Fruit fly (Drosophila melanogaster) whole organism, embryonic: ENCODE results near the gene CG2187.
A peak's percentile ranks its signal among the peaks of the same experiment; 100 is the strongest.

ENCODE experiments used
- Atf6 ChIP-seq: fragments of 200-800 bp; sonication (Bioruptor generic); IDR thresholded peaks from 2 replicates; pipeline ENCODE4 v1.3.6; 2022; ENCODE audit warnings: missing biosample characterization, missing genetic modification characterization
- Bteb2 ChIP-seq: fragments of 200-800 bp; sonication (Bioruptor generic); optimal IDR thresholded peaks from 2 replicates; lab custom pipeline; 2016; ENCODE audit warnings: missing biosample characterization, missing genetic modification characterization
- CG11456 ChIP-seq: fragments of 200-800 bp; sonication (Bioruptor generic); IDR thresholded peaks from 3 replicates; pipeline ENCODE4 v1.3.6; 2022; ENCODE audit warnings: missing biosample characterization, missing genetic modification characterization
- CG12299 ChIP-seq: fragments of 200-800 bp; sonication (Bioruptor generic); optimal IDR thresholded peaks from 2 replicates; lab custom pipeline; 2018; ENCODE audit warnings: missing biosample characterization, mild to moderate bottlenecking, missing genetic modification characterization
- CG14710 ChIP-seq: fragments of 200-800 bp; sonication (Bioruptor generic); optimal IDR thresholded peaks from 3 replicates; lab custom pipeline; 2019; ENCODE audit warnings: missing biosample characterization, mild to moderate bottlenecking, missing genetic modification characterization, moderate library complexity
- CG15696 ChIP-seq: fragments of 200-800 bp; sonication (Bioruptor generic); optimal IDR thresholded peaks from 2 replicates; lab custom pipeline; 2019; ENCODE audit warnings: missing biosample characterization, mild to moderate bottlenecking, missing genetic modification characterization, moderate library complexity
- CG17186 ChIP-seq: fragments of 200-800 bp; sonication (Bioruptor generic); optimal IDR thresholded peaks from 3 replicates; lab custom pipeline; 2017; ENCODE audit warnings: missing biosample characterization, missing genetic modification reagents, missing genetic modification characterization
- CG17328 ChIP-seq: fragments of 200-800 bp; sonication (Bioruptor generic); IDR thresholded peaks from 2 replicates; pipeline ENCODE4 v1.3.6; 2022; ENCODE audit warnings: missing biosample characterization, missing genetic modification characterization
- CG17385 ChIP-seq: fragments of 200-800 bp; sonication (Bioruptor generic); optimal IDR thresholded peaks from 3 replicates; lab custom pipeline; 2018; ENCODE audit warnings: missing biosample characterization, mild to moderate bottlenecking, missing genetic modification characterization
- CG18011 ChIP-seq: fragments of 200-800 bp; sonication (Bioruptor generic); optimal IDR thresholded peaks from 2 replicates; lab custom pipeline; 2017; ENCODE audit warnings: missing biosample characterization, missing genetic modification characterization, mild to moderate bottlenecking, moderate library complexity, missing genotype
- CG2120 ChIP-seq: fragments of 200-800 bp; sonication (Bioruptor generic); optimal IDR thresholded peaks from 3 replicates; lab custom pipeline; 2016; ENCODE audit warnings: missing biosample characterization, missing genetic modification characterization
- CG3281 ChIP-seq: fragments of 200-800 bp; sonication (Bioruptor generic); optimal IDR thresholded peaks from 3 replicates; lab custom pipeline; 2017; ENCODE audit warnings: missing biosample characterization, mild to moderate bottlenecking, missing genetic modification characterization
- CG3407 ChIP-seq: fragments of 200-800 bp; sonication (Bioruptor generic); optimal IDR thresholded peaks from 2 replicates; lab custom pipeline; 2018; ENCODE audit warnings: missing biosample characterization, mild to moderate bottlenecking, missing genetic modification characterization
- CG4730 ChIP-seq: fragments of 200-800 bp; sonication (Bioruptor generic); IDR thresholded peaks from 2 replicates; pipeline ENCODE4 v1.3.6; 2022; ENCODE audit warnings: missing biosample characterization, missing genetic modification characterization
- CG7745 ChIP-seq: fragments of 200-800 bp; sonication (Bioruptor generic); optimal IDR thresholded peaks from 2 replicates; lab custom pipeline; 2018; ENCODE audit warnings: missing biosample characterization, mild to moderate bottlenecking, missing genetic modification characterization, moderate library complexity
- CG8359 ChIP-seq: fragments of 200-800 bp; sonication (Bioruptor generic); optimal IDR thresholded peaks from 2 replicates; lab custom pipeline; 2017; ENCODE audit warnings: missing biosample characterization, mild to moderate bottlenecking, missing genetic modification characterization, borderline replicate concordance
- CHES-1-like ChIP-seq: fragments of 200-800 bp; sonication (Bioruptor generic); optimal IDR thresholded peaks from 2 replicates; lab custom pipeline; 2016; ENCODE audit warnings: missing biosample characterization, missing genetic modification characterization
- Doc2 ChIP-seq: fragments of 200-800 bp; sonication (Bioruptor generic); IDR thresholded peaks from 2 replicates; pipeline ENCODE4 v1.3.6; 2022; ENCODE audit warnings: missing biosample characterization, missing genetic modification characterization
- Doc3 ChIP-seq: fragments of 200-800 bp; sonication (Bioruptor generic); IDR thresholded peaks from 3 replicates; pipeline ENCODE4 v1.3.6; 2022; ENCODE audit warnings: missing biosample characterization, missing genetic modification characterization; ENCODE audit not compliant: partially characterized antibody
- E2f1 ChIP-seq: fragments of 200-800 bp; sonication (Bioruptor generic); IDR thresholded peaks from 2 replicates; pipeline ENCODE4 v1.3.6; 2022; ENCODE audit warnings: missing biosample characterization, missing genetic modification characterization
- E2f2 ChIP-seq: fragments of 200-800 bp; sonication (Bioruptor generic); IDR thresholded peaks from 2 replicates; pipeline ENCODE4 v1.3.6; 2022; ENCODE audit warnings: missing biosample characterization, missing genetic modification characterization
- Fer3 ChIP-seq: fragments of 200-800 bp; sonication (Bioruptor generic); optimal IDR thresholded peaks from 2 replicates; lab custom pipeline; 2018; ENCODE audit warnings: missing biosample characterization, mild to moderate bottlenecking, missing genetic modification characterization, moderate library complexity
- MTF-1 ChIP-seq: fragments of 200-800 bp; sonication (Bioruptor generic); optimal IDR thresholded peaks from 2 replicates; lab custom pipeline; 2018; ENCODE audit warnings: missing biosample characterization, mild to moderate bottlenecking, missing genetic modification characterization, borderline replicate concordance
- Myb ChIP-seq: fragments of 200-800 bp; sonication (Bioruptor generic); optimal IDR thresholded peaks from 2 replicates; lab custom pipeline; 2016; ENCODE audit warnings: missing biosample characterization, missing genetic modification characterization
- Rx ChIP-seq: fragments of 200-800 bp; sonication (Bioruptor generic); IDR thresholded peaks from 2 replicates; pipeline ENCODE4 v1.3.6; 2022; ENCODE audit warnings: missing biosample characterization, missing genetic modification characterization
- Spps ChIP-seq: fragments of 200-800 bp; sonication (Bioruptor generic); optimal IDR thresholded peaks from 2 replicates; lab custom pipeline; 2018; ENCODE audit warnings: missing biosample characterization, mild to moderate bottlenecking, missing genetic modification characterization
- Sry-δ ChIP-seq: fragments of 200-800 bp; sonication (Bioruptor generic); optimal IDR thresholded peaks from 2 replicates; lab custom pipeline; 2016; ENCODE audit warnings: missing biosample characterization, missing genetic modification characterization
- Tbp ChIP-seq: fragments of >200 bp; optimal IDR thresholded peaks from 2 replicates; lab custom pipeline; 2018; ENCODE audit warnings: missing biosample characterization, missing genetic modification characterization
- ato ChIP-seq: fragments of 200-800 bp; sonication (Bioruptor generic); IDR thresholded peaks from 2 replicates; pipeline ENCODE4 v1.3.6; 2022; ENCODE audit warnings: missing biosample characterization, missing genetic modification characterization; ENCODE audit not compliant: partially characterized antibody
- bbx ChIP-seq: fragments of 200-800 bp; sonication (Bioruptor generic); IDR thresholded peaks from 2 replicates; pipeline ENCODE4 v1.3.6; 2022; ENCODE audit warnings: missing biosample characterization, missing genetic modification characterization; ENCODE audit not compliant: partially characterized antibody
- chinmo ChIP-seq: fragments of 200-800 bp; sonication (Bioruptor generic); IDR thresholded peaks from 4 replicates; pipeline ENCODE4 v1.3.6; 2022; ENCODE audit warnings: missing biosample characterization, missing genetic modification characterization; ENCODE audit not compliant: partially characterized antibody
- chn ChIP-seq: fragments of 200-800 bp; sonication (Bioruptor generic); optimal IDR thresholded peaks from 2 replicates; lab custom pipeline; 2016; ENCODE audit warnings: missing biosample characterization, missing genetic modification characterization
- ci ChIP-seq: fragments of 200-800 bp; sonication (Bioruptor generic); IDR thresholded peaks from 3 replicates; pipeline ENCODE4 v1.3.6; 2022; ENCODE audit warnings: missing biosample characterization, missing genetic modification characterization
- corto ChIP-seq: fragments of 200-800 bp; sonication (Bioruptor generic); optimal IDR thresholded peaks from 2 replicates; lab custom pipeline; 2016; ENCODE audit warnings: missing biosample characterization, mild to moderate bottlenecking, missing genetic modification characterization, moderate library complexity
- croc ChIP-seq: fragments of 200-800 bp; sonication (Bioruptor generic); conservative IDR thresholded peaks from 3 replicates; pipeline ENCODE4 v1.3.6; 2022; ENCODE audit warnings: missing biosample characterization, missing genetic modification characterization
- dmrt11E ChIP-seq: fragments of 200-800 bp; sonication (Bioruptor generic); optimal IDR thresholded peaks from 3 replicates; lab custom pipeline; 2018; ENCODE audit warnings: missing biosample characterization, mild to moderate bottlenecking, missing genetic modification characterization, moderate library complexity
- esg ChIP-seq: fragments of 200-800 bp; sonication (Bioruptor generic); conservative IDR thresholded peaks from 2 replicates; pipeline ENCODE4 v1.3.6; 2022; ENCODE audit warnings: missing biosample characterization, missing genetic modification characterization
- eyg ChIP-seq: fragments of 200-800 bp; sonication (Bioruptor generic); optimal IDR thresholded peaks from 3 replicates; lab custom pipeline; 2016; ENCODE audit warnings: missing biosample characterization, missing genetic modification characterization
- hb ChIP-seq: fragments of 200-800 bp; sonication (Bioruptor generic); IDR thresholded peaks from 3 replicates; pipeline ENCODE4 v1.3.6; 2022; ENCODE audit warnings: missing biosample characterization, missing genetic modification characterization; ENCODE audit not compliant: partially characterized antibody
- hbn ChIP-seq: fragments of 200-800 bp; sonication (Bioruptor generic); IDR thresholded peaks from 2 replicates; pipeline ENCODE4 v1.3.6; 2022; ENCODE audit warnings: missing biosample characterization, missing genetic modification characterization; ENCODE audit not compliant: partially characterized antibody
- hth ChIP-seq: fragments of >200 bp; optimal IDR thresholded peaks from 2 replicates; lab custom pipeline; 2017; ENCODE audit warnings: inconsistent platforms
- row ChIP-seq: fragments of 200-800 bp; sonication (Bioruptor generic); IDR thresholded peaks from 3 replicates; pipeline ENCODE4 v1.3.6; 2022; ENCODE audit warnings: missing biosample characterization, missing genetic modification characterization
- schlank ChIP-seq: fragments of 200-800 bp; sonication (Bioruptor generic); optimal IDR thresholded peaks from 2 replicates; lab custom pipeline; 2018; ENCODE audit warnings: missing biosample characterization, mild to moderate bottlenecking, missing genetic modification characterization
- shn ChIP-seq: fragments of 200-800 bp; sonication (Bioruptor generic); optimal IDR thresholded peaks from 3 replicates; lab custom pipeline; 2016; ENCODE audit warnings: missing biosample characterization, missing genetic modification characterization
- ssp ChIP-seq: fragments of 200-800 bp; sonication (Bioruptor generic); IDR thresholded peaks from 2 replicates; pipeline ENCODE4 v1.3.6; 2022; ENCODE audit warnings: missing biosample characterization, missing genetic modification characterization
- stwl ChIP-seq: fragments of 200-800 bp; sonication (Bioruptor generic); optimal IDR thresholded peaks from 3 replicates; lab custom pipeline; 2018; ENCODE audit warnings: missing biosample characterization, mild to moderate bottlenecking, missing genetic modification characterization, moderate library complexity
- tup ChIP-seq: fragments of 200-800 bp; sonication (Bioruptor generic); optimal IDR thresholded peaks from 2 replicates; lab custom pipeline; 2016; ENCODE audit warnings: missing biosample characterization, mild to moderate bottlenecking, missing genetic modification characterization, moderate library complexity
- twi ChIP-seq: fragments of 200-800 bp; optimal IDR thresholded peaks from 2 replicates; lab custom pipeline; 2019; ENCODE audit warnings: missing biosample characterization, mild to moderate bottlenecking, missing genetic modification characterization, moderate library complexity
- unpg ChIP-seq: fragments of 200-800 bp; sonication (Bioruptor generic); optimal IDR thresholded peaks from 3 replicates; lab custom pipeline; 2018; ENCODE audit warnings: missing biosample characterization, mild to moderate bottlenecking, missing genetic modification characterization, moderate library complexity
- z ChIP-seq: fragments of 200-800 bp; sonication (Bioruptor generic); IDR thresholded peaks from 3 replicates; pipeline ENCODE4 v1.3.6; 2022; ENCODE audit warnings: missing biosample characterization, missing genetic modification characterization

The CG2187 gene

DNA sequence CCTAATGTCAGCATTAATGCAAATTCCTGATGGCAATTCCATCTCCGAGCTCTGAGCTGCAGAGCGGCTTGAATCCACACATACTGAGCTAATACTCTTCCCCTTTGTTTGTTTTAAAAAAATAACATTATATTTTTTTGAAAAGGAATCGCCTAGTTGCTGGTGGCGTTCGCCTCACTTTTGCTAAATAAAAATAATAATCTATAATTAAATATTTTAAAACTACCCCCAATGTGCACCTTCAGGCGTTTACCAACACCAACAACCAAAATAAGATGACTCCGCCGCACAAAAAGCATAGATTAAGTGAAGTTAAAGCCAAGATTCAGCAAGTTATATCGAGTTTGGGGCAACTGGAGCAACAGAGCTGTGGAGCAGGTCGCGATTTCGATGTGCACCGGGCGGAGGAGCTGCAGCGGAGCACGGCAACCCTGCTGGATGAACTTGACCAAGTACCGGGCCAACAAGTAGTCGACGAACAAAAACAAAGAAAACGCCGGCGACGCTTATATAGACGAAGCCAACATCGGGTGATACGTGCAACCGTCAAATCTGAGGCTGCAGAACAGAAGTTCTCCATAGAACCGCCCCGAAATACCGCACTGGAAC is 14.3 kb downstream of the CG2187 start, which contains the start of gene CG1896 (continued):
- no peak for TF ChIP-seq E2f2 (GFP tag; lab: Robert Waterston, UW)
- no peak for TF ChIP-seq twi (tag; lab: Kevin White, UChicago)
- TF ChIP-seq corto: no peak
- TF ChIP-seq Atf6 (GFP tag; lab: Robert Waterston, UW): no peak
- TF ChIP-seq croc (GFP tag; lab: Robert Waterston, UW): peak; percentile 28; the same call in 1 of the 3 replicates
- no peak for TF ChIP-seq CG4730 (GFP tag; lab: Robert Waterston, UW)
- no peak for TF ChIP-seq Tbp (GFP tag; lab: Kevin White, UChicago)
- peak; percentile 5 for TF ChIP-seq MTF-1 (GFP tag; lab: Kevin White, UChicago)
- no peak for TF ChIP-seq CHES-1-like (GFP tag; lab: Kevin White, UChicago)
- TF ChIP-seq dmrt11E: peak; percentile 30
- TF ChIP-seq CG11456 (GFP tag; lab: Robert Waterston, UW): 0 out of 3 replicates have a peak, but pooled peaks have one; percentile 41
- TF ChIP-seq eyg: no peak
- no peak for TF ChIP-seq CG8359 (GFP tag; lab: Kevin White, UChicago)
- peak; percentile 30 for TF ChIP-seq Fer3 (tag; lab: Kevin White, UChicago)
- no peak for TF ChIP-seq z
- peak; percentile 12 for TF ChIP-seq Spps
- no peak for TF ChIP-seq CG17186
- peak; percentile 21 for TF ChIP-seq CG14710 (tag; lab: Kevin White, UChicago)
- TF ChIP-seq E2f1 (GFP tag; lab: Robert Waterston, UW): peak; percentile 42; the same call in 1 of the 2 replicates
- no peak for TF ChIP-seq hth (lab: Kevin White, UChicago)
- no peak for TF ChIP-seq hb
- peak; percentile 50 for TF ChIP-seq CG17385 (GFP tag; lab: Kevin White, UChicago)

DNA sequence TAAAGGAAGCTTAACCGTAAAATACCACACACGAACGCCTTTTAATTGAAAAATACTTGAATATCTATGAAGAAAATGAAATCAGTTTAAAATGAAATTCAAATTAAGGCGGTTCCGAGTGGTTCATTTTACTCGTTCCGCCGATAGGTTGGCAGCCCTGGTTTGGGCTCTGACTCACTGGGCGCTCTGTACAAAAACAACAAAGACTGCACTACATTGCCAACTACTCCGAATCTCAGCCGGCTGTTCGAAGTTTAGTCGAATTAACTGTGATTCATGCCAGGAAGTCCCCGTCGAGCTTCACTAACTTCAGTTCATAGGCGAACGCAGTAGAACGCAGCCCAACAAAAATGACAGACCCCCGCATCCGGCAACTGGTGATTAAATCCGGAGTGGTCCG is 15.2 kb downstream of the CG2187 start, which contains the start of gene Tbca:
Gene Tbca, plus strand, starts transcription at position 212 of the 400 bp plus-strand sequence.
- TF ChIP-seq esg (GFP tag; lab: Robert Waterston, UW) (no peak), Sry-δ (peak; percentile 51), chinmo (GFP tag; lab: Robert Waterston, UW) (peak; percentile 78; the same call in 1 of the 4 replicates), CG14710 (tag; lab: Kevin White, UChicago) (peak; percentile 22), unpg (no peak), stwl (tag; lab: Kevin White, UChicago) (peak; percentile 11), CG3281 (no peak), ssp (no peak), ato (GFP tag; lab: Robert Waterston, UW) (peak; percentile 52; the same call in 1 of the 2 replicates), tup (GFP tag; lab: Kevin White, UChicago) (no peak), ci (GFP tag; lab: Robert Waterston, UW) (no peak), Bteb2 (no peak), hbn (GFP tag; lab: Robert Waterston, UW) (peak; percentile 48), Rx (no peak), CG18011 (GFP tag; lab: Kevin White, UChicago) (no peak), Doc3 (GFP tag; lab: Robert Waterston, UW) (no peak), CG17328 (0 out of 2 replicates have a peak, but pooled peaks have one; percentile 16), Doc2 (no peak), shn (GFP tag; lab: Kevin White, UChicago) (no peak), CG2120 (GFP tag; lab: Kevin White, UChicago) (no peak), CG7745 (no peak), CG3407 (GFP tag; lab: Kevin White, UChicago) (no peak), row (GFP tag; lab: Robert Waterston, UW) (peak; percentile 19; the same call in 1 of the 3 replicates), schlank (no peak), chn (GFP tag; lab: Kevin White, UChicago) (no peak), bbx (GFP tag; lab: Robert Waterston, UW) (peak; percentile 69), Myb (GFP tag; lab: Kevin White, UChicago) (peak; percentile 87), CG15696 (tag; lab: Kevin White, UChicago) (no peak), CG12299 (tag; lab: Kevin White, UChicago) (no peak)
